Worm (Caenorhabditis elegans) whole organism, L4 larva: ENCODE data around the gene F38A5.6.

ENCODE experiments used
- F37D6.2 ChIP-seq: sonication (generic microtip); optimal IDR thresholded peaks from 2 replicates; lab custom pipeline; 2016; ENCODE audit warnings: mild to moderate bottlenecking, missing genetic modification characterization, missing compliant biosample characterization
- R02D3.7 ChIP-seq: fragments of 150-350 bp; sonication (generic microtip); optimal IDR thresholded peaks from 3 replicates; lab custom pipeline; 2014; ENCODE audit warnings: missing biosample characterization, missing genetic modification characterization
- Y105C5A.15 ChIP-seq: fragments of 200-800 bp; sonication (Bioruptor generic); IDR thresholded peaks from 2 replicates; pipeline ENCODE4 v1.3.6; 2022; ENCODE audit warnings: missing genetic modification characterization, missing compliant biosample characterization
- Y48G9A.11 ChIP-seq: fragments of 200-800 bp; sonication (Bioruptor generic); IDR thresholded peaks from 2 replicates; pipeline ENCODE4 v1.3.6; 2022; ENCODE audit warnings: missing genetic modification reagents, missing genetic modification characterization, missing compliant biosample characterization
- Y5F2A.4 ChIP-seq: fragments of 200-800 bp; sonication (Bioruptor generic); optimal IDR thresholded peaks from 2 replicates; lab custom pipeline; 2018; ENCODE audit warnings: mild to moderate bottlenecking, missing genetic modification characterization, missing compliant biosample characterization
- Y75B8A.6 ChIP-seq: fragments of 200-800 bp; sonication (Bioruptor generic); IDR thresholded peaks from 2 replicates; pipeline ENCODE4 v1.3.6; 2022; ENCODE audit warnings: missing genetic modification reagents, missing genetic modification characterization, missing compliant biosample characterization
- ZK337.2 ChIP-seq: fragments of 200-800 bp; sonication (Bioruptor generic); IDR thresholded peaks from 2 replicates; pipeline ENCODE4 v1.3.6; 2022; ENCODE audit warnings: missing genetic modification reagents, missing genetic modification characterization, missing compliant biosample characterization
- aly-2 ChIP-seq: sonication (generic microtip); optimal IDR thresholded peaks from 2 replicates; lab custom pipeline; 2018; ENCODE audit warnings: missing biosample characterization, missing genetic modification characterization
- attf-4 ChIP-seq: sonication (generic microtip); optimal IDR thresholded peaks from 3 replicates; lab custom pipeline; 2017; ENCODE audit warnings: missing biosample characterization, missing genetic modification characterization
- ceh-20 ChIP-seq: fragments of 200-800 bp; sonication (Bioruptor generic); IDR thresholded peaks from 2 replicates; pipeline ENCODE4 v1.3.6; 2022; ENCODE audit warnings: missing genetic modification reagents, missing genetic modification characterization, missing compliant biosample characterization
- ceh-32 ChIP-seq: sonication (generic microtip); optimal IDR thresholded peaks from 2 replicates; lab custom pipeline; 2016; ENCODE audit warnings: mild to moderate bottlenecking, missing genetic modification characterization, missing compliant biosample characterization; ENCODE audit not compliant: poor library complexity
- ceh-62 ChIP-seq: sonication (generic microtip); optimal IDR thresholded peaks from 2 replicates; lab custom pipeline; 2017; ENCODE audit warnings: missing biosample characterization, missing genetic modification characterization
- ceh-82 ChIP-seq: sonication (generic microtip); optimal IDR thresholded peaks from 2 replicates; lab custom pipeline; 2017; ENCODE audit warnings: missing biosample characterization, missing genetic modification characterization
- cey-2 ChIP-seq: sonication (generic microtip); optimal IDR thresholded peaks from 3 replicates; lab custom pipeline; 2017; ENCODE audit warnings: missing genetic modification characterization, mild to moderate bottlenecking, missing compliant biosample characterization, antibody characterized with exemption, borderline replicate concordance; ENCODE audit not compliant: insufficient read depth
- ctbp-1 ChIP-seq: fragments of 200-800 bp; sonication (Bioruptor generic); IDR thresholded peaks from 2 replicates; pipeline ENCODE4 v1.3.6; 2022; ENCODE audit warnings: missing genetic modification reagents, missing genetic modification characterization, missing compliant biosample characterization
- daf-16 ChIP-seq, 3 experiments: sonication (generic microtip); optimal IDR thresholded peaks; 2 replicates each; lab custom pipeline; 2016 to 2017; ENCODE audit warnings: missing genetic modification characterization in 3 of 3, missing genetic modification reagents in 3 of 3, mild to moderate bottlenecking in 2 of 3, missing compliant biosample characterization in 2 of 3, missing biosample characterization in 1 of 3, moderate library complexity in 1 of 3
- daf-19 ChIP-seq: fragments of 200-800 bp; sonication (Bioruptor generic); conservative IDR thresholded peaks from 2 replicates; pipeline ENCODE4 v1.3.6; 2022; ENCODE audit warnings: missing genetic modification characterization, missing compliant biosample characterization
- dmd-8 ChIP-seq: fragments of 200-800 bp; sonication (Bioruptor generic); IDR thresholded peaks from 2 replicates; pipeline ENCODE4 v1.3.6; 2022; ENCODE audit warnings: missing genetic modification characterization, missing compliant biosample characterization
- duxl-1 ChIP-seq: sonication (generic microtip); optimal IDR thresholded peaks from 2 replicates; lab custom pipeline; 2016; ENCODE audit warnings: mild to moderate bottlenecking, missing genetic modification characterization, moderate library complexity, missing compliant biosample characterization; ENCODE audit not compliant: poor library complexity
- dve-1 ChIP-seq: sonication (generic microtip); optimal IDR thresholded peaks from 2 replicates; lab custom pipeline; 2017; ENCODE audit warnings: antibody characterized with exemption, mild to moderate bottlenecking, missing genetic modification characterization, missing compliant biosample characterization; ENCODE audit not compliant: insufficient read depth
- fkh-10 ChIP-seq: fragments of 150-350 bp; optimal IDR thresholded peaks from 2 replicates; lab custom pipeline; 2014; ENCODE audit warnings: missing biosample characterization, missing genetic modification reagents, missing genetic modification characterization
- hlh-30 ChIP-seq: sonication (generic microtip); optimal IDR thresholded peaks from 2 replicates; lab custom pipeline; 2017; ENCODE audit warnings: antibody characterized with exemption, mild to moderate bottlenecking, missing genetic modification characterization, missing compliant biosample characterization; ENCODE audit not compliant: insufficient read depth
- lin-15B ChIP-seq: fragments of 150-350 bp; sonication (generic microtip); optimal IDR thresholded peaks from 3 replicates; lab custom pipeline; 2014; ENCODE audit warnings: missing biosample characterization, missing genetic modification characterization
- madf-5 ChIP-seq, 2 experiments: fragments of 200-800 bp; sonication (Bioruptor generic); IDR thresholded peaks; 2 replicates each; pipeline ENCODE4 v1.3.6; 2022; ENCODE audit warnings: missing compliant biosample characterization in 2 of 2, missing genetic modification characterization in 2 of 2
- madf-9 ChIP-seq: fragments of 200-800 bp; sonication (Bioruptor generic); conservative IDR thresholded peaks from 2 replicates; pipeline ENCODE4 v1.3.6; 2022; ENCODE audit warnings: missing genetic modification reagents, missing genetic modification characterization, missing compliant biosample characterization
- mep-1 ChIP-seq: fragments of 150-350 bp; sonication (generic microtip); optimal IDR thresholded peaks from 3 replicates; lab custom pipeline; 2014; ENCODE audit warnings: missing biosample characterization, missing genetic modification characterization
- mxl-3 ChIP-seq: fragments of 200-800 bp; sonication (Bioruptor generic); optimal IDR thresholded peaks from 2 replicates; lab custom pipeline; 2018; ENCODE audit warnings: mild to moderate bottlenecking, missing genetic modification characterization, missing compliant biosample characterization
- nhr-10 ChIP-seq: fragments of 150-350 bp; optimal IDR thresholded peaks from 2 replicates; lab custom pipeline; 2014; ENCODE audit warnings: missing biosample characterization, missing genetic modification characterization
- nhr-11 ChIP-seq: fragments of 150-350 bp; optimal IDR thresholded peaks from 2 replicates; lab custom pipeline; 2014; ENCODE audit warnings: missing biosample characterization, missing genetic modification characterization
- nhr-111 ChIP-seq: fragments of 200-800 bp; sonication (Bioruptor generic); optimal IDR thresholded peaks from 2 replicates; lab custom pipeline; 2018; ENCODE audit warnings: mild to moderate bottlenecking, missing genetic modification characterization, missing compliant biosample characterization
- nhr-28 ChIP-seq: fragments of 150-350 bp; optimal IDR thresholded peaks from 2 replicates; lab custom pipeline; 2014; ENCODE audit warnings: missing biosample characterization, missing genetic modification characterization
- nhr-48 ChIP-seq: sonication (generic microtip); optimal IDR thresholded peaks from 2 replicates; lab custom pipeline; 2016; ENCODE audit warnings: mild to moderate bottlenecking, missing genetic modification characterization, missing compliant biosample characterization
- nhr-6 ChIP-seq: fragments of 150-350 bp; optimal IDR thresholded peaks from 2 replicates; lab custom pipeline; 2014; ENCODE audit warnings: missing biosample characterization, missing genetic modification characterization
- pha-4 ChIP-seq, 2 experiments: fragments of 150-350 bp in 1 of 2; fragments of 200-800 bp in 1 of 2; sonication (Bioruptor generic) in 1 of 2; IDR thresholded peaks in 1 of 2; optimal IDR thresholded peaks in 1 of 2; 2 replicates each; pipeline versions ENCODE4 v1.3.6 to Lab custom; 2014 to 2022; ENCODE audit warnings: missing genetic modification characterization in 2 of 2, missing genetic modification reagents in 2 of 2, missing biosample characterization in 1 of 2, missing compliant biosample characterization in 1 of 2
- php-3 ChIP-seq: fragments of 200-800 bp; sonication (Bioruptor generic); IDR thresholded peaks from 2 replicates; pipeline ENCODE4 v1.3.6; 2022; ENCODE audit warnings: missing genetic modification reagents, missing genetic modification characterization, missing compliant biosample characterization
- rbr-2 ChIP-seq: sonication (generic microtip); optimal IDR thresholded peaks from 2 replicates; lab custom pipeline; 2016; ENCODE audit warnings: missing genotype, missing genetic modification characterization, missing compliant biosample characterization
- saeg-2 ChIP-seq: fragments of 200-800 bp; sonication (Bioruptor generic); IDR thresholded peaks from 2 replicates; pipeline ENCODE4 v1.3.6; 2022; ENCODE audit warnings: missing genetic modification reagents, missing genetic modification characterization, missing compliant biosample characterization
- snpc-4 ChIP-seq: fragments of 150-350 bp; optimal IDR thresholded peaks from 2 replicates; lab custom pipeline; 2014; ENCODE audit warnings: missing biosample characterization, missing genetic modification characterization
- spr-3 ChIP-seq: fragments of 200-800 bp; sonication (Bioruptor generic); optimal IDR thresholded peaks from 2 replicates; lab custom pipeline; 2018; ENCODE audit warnings: mild to moderate bottlenecking, missing genetic modification characterization, missing compliant biosample characterization
- unc-130 ChIP-seq: sonication (generic microtip); optimal IDR thresholded peaks from 2 replicates; lab custom pipeline; 2016; ENCODE audit warnings: missing genetic modification reagents, missing genetic modification characterization, missing compliant biosample characterization
- unc-39 ChIP-seq: sonication (generic microtip); optimal IDR thresholded peaks from 2 replicates; lab custom pipeline; 2017; ENCODE audit warnings: missing biosample characterization, missing genetic modification characterization
- unc-62 ChIP-seq, 3 experiments: fragments of 150-350 bp in 1 of 3; sonication (generic microtip); optimal IDR thresholded peaks in 2 of 3; peaks in 1 of 3; 1 replicate in 1 of 3; 2 replicates in 2 of 3; lab custom pipeline; 2014 to 2017; ENCODE audit warnings: missing biosample characterization in 3 of 3, missing genetic modification characterization in 3 of 3, missing genetic modification reagents in 3 of 3, missing genotype in 1 of 3
- vab-7 ChIP-seq: fragments of 200-800 bp; sonication (Bioruptor generic); IDR thresholded peaks from 2 replicates; pipeline ENCODE4 v1.3.6; 2022; ENCODE audit warnings: missing genetic modification reagents, missing genetic modification characterization, missing compliant biosample characterization
- zag-1 ChIP-seq: fragments of 150-350 bp; optimal IDR thresholded peaks from 2 replicates; lab custom pipeline; 2014; ENCODE audit warnings: missing biosample characterization, missing genetic modification characterization
- zfp-2 ChIP-seq: sonication (generic microtip); optimal IDR thresholded peaks from 2 replicates; lab custom pipeline; 2016; ENCODE audit warnings: mild to moderate bottlenecking, missing genetic modification characterization, missing compliant biosample characterization
- zip-11 ChIP-seq: fragments of 200-800 bp; sonication (Bioruptor generic); IDR thresholded peaks from 2 replicates; pipeline ENCODE4 v1.3.6; 2022; ENCODE audit warnings: missing genetic modification characterization, missing compliant biosample characterization
- ztf-11 ChIP-seq: fragments of 150-350 bp; optimal IDR thresholded peaks from 2 replicates; lab custom pipeline; 2014; ENCODE audit warnings: missing biosample characterization, missing genetic modification characterization
- ztf-7 ChIP-seq: fragments of 150-350 bp; optimal IDR thresholded peaks from 2 replicates; lab custom pipeline; 2014; ENCODE audit warnings: missing biosample characterization, missing genetic modification characterization

F38A5.6 gene

ce11 chrIV:6556624-6557368, 40.4 kb downstream of the F38A5.6 start, which contains the start of gene try-3 (continued):
- TF ChIP-seq lin-15B (tag; lab: Kevin White, UChicago) (no peak), unc-130 (GFP tag; lab: Kevin White, UChicago) (peak; percentile 54), Y48G9A.11 (GFP tag; lab: Robert Waterston, UW) (peak; percentile 76), fkh-10 (GFP tag; lab: Kevin White, UChicago) (peak; percentile 68), madf-9 (GFP tag; lab: Robert Waterston, UW) (peak; percentile 80), nhr-10 (tag; lab: Kevin White, UChicago) (peak; percentile 27), F37D6.2 (tag; lab: Kevin White, UChicago) (peak; percentile 22), rbr-2 (tag; lab: Kevin White, UChicago) (peak; percentile 66), attf-4 (tag; lab: Kevin White, UChicago) (no peak), php-3 (GFP tag; lab: Robert Waterston, UW) (0 out of 2 replicates have a peak, but pooled peaks have one; percentile 12), dmd-8 (GFP tag; lab: Robert Waterston, UW) (peak; percentile 73; the same call in 1 of the 2 replicates), dve-1 (tag; lab: Kevin White, UChicago) (peak; percentile 27), zip-11 (GFP tag; lab: Robert Waterston, UW) (no peak), hlh-30 (tag; lab: Kevin White, UChicago) (peak; percentile 68), ztf-11 (no peak), vab-7 (peak; percentile 84), unc-39 (tag; lab: Kevin White, UChicago) (no peak), aly-2 (no peak), snpc-4 (no peak), duxl-1 (tag; lab: Kevin White, UChicago) (peak; percentile 71), ctbp-1 (GFP tag; lab: Robert Waterston, UW) (peak; percentile 91), nhr-111 (GFP tag; lab: Kevin White, UChicago) (no peak), ceh-82 (tag; lab: Kevin White, UChicago) (no peak), R02D3.7 (tag; lab: Kevin White, UChicago) (no peak), nhr-28 (tag; lab: Kevin White, UChicago) (peak; percentile 52), unc-62 (GFP tag; optimal IDR thresholded peaks at IDR 0.05 in 1 of 2; lab: Kevin White, UChicago) (no peak), unc-62 (tag; optimal IDR thresholded peaks at IDR 0.05; lab: Kevin White, UChicago) (no peak), mxl-3 (GFP tag; lab: Kevin White, UChicago) (peak; percentile 49), Y5F2A.4 (GFP tag; lab: Kevin White, UChicago) (peak; percentile 26), nhr-11 (no peak), zfp-2 (tag; lab: Kevin White, UChicago) (peak; percentile 10), ZK337.2 (GFP tag; lab: Robert Waterston, UW) (0 out of 2 replicates have a peak, but pooled peaks have one; percentile 14), pha-4 (GFP tag; IDR thresholded peaks at IDR 0.05; lab: Robert Waterston, UW) (peak; percentile 87), pha-4 (tag; optimal IDR thresholded peaks at IDR 0.05; lab: Kevin White, UChicago) (no peak), ztf-7 (tag; lab: Kevin White, UChicago) (no peak), cey-2 (tag; lab: Kevin White, UChicago) (no peak), spr-3 (GFP tag; lab: Kevin White, UChicago) (peak; percentile 0), daf-16 (GFP tag; optimal IDR thresholded peaks at IDR 0.05; lab: Kevin White, UChicago) (peak; percentile 0 to 45), daf-16 (tag; optimal IDR thresholded peaks at IDR 0.05; lab: Kevin White, UChicago) (peak; percentile 79), ceh-62 (tag; lab: Kevin White, UChicago) (no peak), nhr-48 (tag; lab: Kevin White, UChicago) (peak; percentile 34), madf-5 (GFP tag; IDR thresholded peaks at IDR 0.05; lab: Robert Waterston, UW) (peak in 1 of 2 experiments; percentile 82; a peak in 1 of 4 replicates), mep-1 (tag; lab: Kevin White, UChicago) (peak; percentile 82), nhr-6 (tag; lab: Kevin White, UChicago) (no peak), ceh-20 (peak; percentile 60; the same call in 1 of the 2 replicates), daf-19 (GFP tag; lab: Robert Waterston, UW) (no peak), Y105C5A.15 (GFP tag; lab: Robert Waterston, UW) (peak; percentile 87), ceh-32 (tag; lab: Kevin White, UChicago) (no peak), zag-1 (tag; lab: Kevin White, UChicago) (no peak), Y75B8A.6 (peak; percentile 71; the same call in 1 of the 2 replicates), saeg-2 (GFP tag; lab: Robert Waterston, UW) (no peak)
